Fruit fly (Drosophila melanogaster) whole organism, adult: Measurements from ENCODE around the gene Lcp65Aa.

Experiments used
- CG11617 ChIP-seq: fragments of 200-800 bp; sonication (Bioruptor generic); optimal IDR thresholded peaks from 2 replicates; lab custom pipeline; 2017; ENCODE audit warnings: mild to moderate bottlenecking, missing biosample characterization, missing genetic modification reagents, missing genetic modification characterization
- CG12768 ChIP-seq: fragments of 200-800 bp; sonication (Bioruptor generic); optimal IDR thresholded peaks from 2 replicates; lab custom pipeline; 2017; ENCODE audit warnings: missing biosample characterization, missing genetic modification characterization, mild to moderate bottlenecking, moderate library complexity, missing genetic modification reagents
- CG14711 ChIP-seq: fragments of 200-800 bp; sonication (Bioruptor generic); optimal IDR thresholded peaks from 2 replicates; lab custom pipeline; 2018; ENCODE audit warnings: missing biosample characterization, mild to moderate bottlenecking, missing genetic modification characterization, moderate library complexity
- CG1620 ChIP-seq: fragments of 200-800 bp; sonication (Bioruptor generic); optimal IDR thresholded peaks from 2 replicates; lab custom pipeline; 2016; ENCODE audit warnings: missing biosample characterization, missing genetic modification characterization
- CG33017 ChIP-seq: fragments of 200-800 bp; sonication (Bioruptor generic); optimal IDR thresholded peaks from 2 replicates; lab custom pipeline; 2018; ENCODE audit warnings: missing biosample characterization, mild to moderate bottlenecking, missing genetic modification characterization, moderate library complexity
- CG5204 ChIP-seq: fragments of 200-800 bp; sonication (Bioruptor generic); optimal IDR thresholded peaks from 2 replicates; lab custom pipeline; 2016; ENCODE audit warnings: missing biosample characterization, missing genetic modification characterization
- CG7045 ChIP-seq: fragments of 200-800 bp; sonication (Bioruptor generic); optimal IDR thresholded peaks from 2 replicates; lab custom pipeline; 2017; ENCODE audit warnings: missing biosample characterization, mild to moderate bottlenecking, missing genetic modification characterization
- CG7101 ChIP-seq: fragments of 200-800 bp; sonication (Bioruptor generic); optimal IDR thresholded peaks from 2 replicates; lab custom pipeline; 2018; ENCODE audit warnings: missing biosample characterization, mild to moderate bottlenecking, missing genetic modification characterization, moderate library complexity
- Clk ChIP-seq: fragments of 200-800 bp; sonication (Bioruptor generic); optimal IDR thresholded peaks from 2 replicates; lab custom pipeline; 2017; ENCODE audit warnings: missing biosample characterization, missing genetic modification characterization
- Crg-1 ChIP-seq: fragments of 200-800 bp; sonication (Bioruptor generic); optimal IDR thresholded peaks from 2 replicates; lab custom pipeline; 2016; ENCODE audit warnings: missing biosample characterization, missing genetic modification characterization
- Hr96 ChIP-seq: fragments of 200-800 bp; sonication (Bioruptor generic); optimal IDR thresholded peaks from 2 replicates; lab custom pipeline; 2016; ENCODE audit warnings: missing biosample characterization, missing genetic modification characterization
- Mnt ChIP-seq: fragments of 200-800 bp; sonication (Bioruptor generic); optimal IDR thresholded peaks from 2 replicates; lab custom pipeline; 2016; ENCODE audit warnings: missing biosample characterization, mild to moderate bottlenecking, missing genetic modification characterization
- bab1 ChIP-seq: fragments of 200-800 bp; sonication (Bioruptor generic); optimal IDR thresholded peaks from 3 replicates; lab custom pipeline; 2019; ENCODE audit warnings: missing biosample characterization, mild to moderate bottlenecking, missing genetic modification characterization, moderate library complexity
- cic ChIP-seq: fragments of 200-800 bp; sonication (Bioruptor generic); optimal IDR thresholded peaks from 2 replicates; lab custom pipeline; 2017; ENCODE audit warnings: missing biosample characterization, mild to moderate bottlenecking, missing genetic modification characterization, moderate library complexity
- cnc ChIP-seq, 2 experiments: fragments of >200 bp; optimal IDR thresholded peaks; 2 replicates each; lab custom pipeline; 2017
- kay ChIP-seq: fragments of 200-800 bp; sonication (Bioruptor generic); peaks from one replicate; lab custom pipeline; 2016; ENCODE audit warnings: missing biosample characterization, missing genetic modification characterization, borderline replicate concordance
- ovo ChIP-seq: fragments of 200-800 bp; sonication (Bioruptor generic); optimal IDR thresholded peaks from 2 replicates; lab custom pipeline; 2016; ENCODE audit warnings: missing biosample characterization, missing genetic modification characterization
- pad ChIP-seq: fragments of 200-800 bp; sonication (Bioruptor generic); optimal IDR thresholded peaks from 3 replicates; lab custom pipeline; 2017; ENCODE audit warnings: missing biosample characterization, missing genetic modification characterization, mild to moderate bottlenecking, moderate library complexity, missing genetic modification reagents
- tj ChIP-seq: fragments of 200-800 bp; sonication (Bioruptor generic); optimal IDR thresholded peaks from 3 replicates; lab custom pipeline; 2017; ENCODE audit warnings: missing biosample characterization, mild to moderate bottlenecking, missing genetic modification characterization, moderate library complexity
- toe ChIP-seq: fragments of 200-800 bp; sonication (Bioruptor generic); optimal IDR thresholded peaks from 2 replicates; lab custom pipeline; 2016; ENCODE audit warnings: missing biosample characterization, missing genetic modification characterization

The Lcp65Aa gene

DNA sequence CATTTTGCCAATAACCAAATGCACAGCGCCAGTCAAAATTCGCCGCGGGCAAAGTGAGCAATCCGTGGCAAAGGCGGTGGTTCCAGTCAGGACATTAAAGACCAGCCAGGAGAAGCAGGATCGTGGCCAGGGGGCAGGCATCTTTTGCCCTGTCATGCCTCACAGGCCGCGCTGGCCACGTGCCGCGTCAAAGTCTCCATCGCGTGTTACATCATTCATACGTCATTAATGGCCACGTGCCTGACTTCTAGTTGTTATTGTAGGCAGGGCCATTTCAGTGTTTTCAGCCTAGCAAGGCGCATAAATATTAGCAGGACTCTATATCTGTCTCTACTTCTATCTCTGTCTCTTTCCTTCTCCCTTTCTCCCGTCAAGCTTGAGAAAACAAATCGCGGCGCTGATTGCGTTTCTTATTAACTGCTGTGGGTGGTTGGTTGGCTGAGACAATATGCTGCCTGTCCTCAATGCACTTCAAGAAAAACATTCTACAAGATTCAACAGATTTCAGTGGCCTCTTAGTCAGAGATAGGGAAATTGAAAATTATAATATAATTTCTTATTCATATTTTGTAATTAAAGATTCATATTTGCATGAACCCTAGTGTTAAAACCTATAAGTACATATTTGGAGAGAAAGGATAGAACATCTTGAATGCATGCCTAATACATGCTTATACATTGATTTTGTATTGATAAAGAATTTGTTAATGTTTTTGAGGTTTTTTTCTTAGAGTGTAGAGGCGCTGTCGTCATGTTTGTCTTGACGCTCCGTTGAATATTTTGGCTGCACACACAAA lies 42.6 kb upstream of the Lcp65Aa start:
- TF ChIP-seq Clk (GFP tag; lab: Kevin White, UChicago), result no peak
- TF ChIP-seq cnc (optimal IDR thresholded peaks at IDR 0.05; lab: Kevin White, UChicago), result no peak
- no peak for TF ChIP-seq CG7101 (tag; lab: Kevin White, UChicago)
- no peak for TF ChIP-seq Hr96 (GFP tag; lab: Kevin White, UChicago)
- no peak for TF ChIP-seq CG33017 (tag; lab: Kevin White, UChicago)
- no peak for TF ChIP-seq toe (GFP tag; lab: Kevin White, UChicago)
- TF ChIP-seq CG7045 (GFP tag; lab: Kevin White, UChicago), result no peak

DNA sequence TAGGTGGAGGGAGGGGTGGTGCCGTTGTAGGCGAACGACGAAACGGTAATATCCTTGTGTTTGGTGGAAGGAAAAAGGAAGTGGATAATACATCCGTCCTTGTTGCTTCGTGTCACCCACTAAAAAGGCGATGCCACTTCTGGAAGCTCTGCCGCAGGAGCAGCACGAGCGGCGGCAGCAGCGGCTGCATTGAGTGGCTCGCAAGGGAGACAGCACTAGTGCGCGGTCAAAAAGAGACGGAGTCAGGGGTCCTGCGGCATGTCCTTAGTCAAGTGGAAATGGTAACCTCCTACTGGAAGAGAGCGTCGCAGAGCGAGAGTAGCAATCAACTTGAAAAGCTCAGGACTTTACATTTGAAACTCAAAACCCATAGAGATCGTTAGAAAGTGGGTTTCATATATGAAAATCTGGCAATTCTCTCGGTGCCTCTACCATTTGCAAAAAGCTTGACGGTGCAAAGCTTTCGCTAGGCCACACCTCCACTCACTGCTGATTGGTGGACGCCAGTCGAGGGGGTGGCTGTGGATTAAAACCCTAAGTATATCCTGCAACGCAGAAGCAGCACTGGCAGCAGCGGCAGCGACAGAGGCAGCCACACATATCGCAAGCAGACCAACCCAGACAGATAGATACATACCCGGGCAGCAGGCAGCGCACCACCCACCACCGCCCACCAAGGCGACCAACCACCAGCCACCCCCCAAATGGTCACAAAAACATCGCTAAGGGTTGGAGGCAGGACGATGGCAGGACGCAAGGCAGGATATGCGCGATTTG lies 40.2 kb upstream of the Lcp65Aa start:
- TF ChIP-seq cic (GFP tag; lab: Kevin White, UChicago), result no peak
- no peak for TF ChIP-seq Hr96 (GFP tag; lab: Kevin White, UChicago)
- TF ChIP-seq CG12768, result no peak
- TF ChIP-seq ovo (GFP tag; lab: Kevin White, UChicago), result no peak
- TF ChIP-seq CG14711 (tag; lab: Kevin White, UChicago), result no peak
- TF ChIP-seq toe (GFP tag; lab: Kevin White, UChicago), result no peak
- no peak for TF ChIP-seq tj (GFP tag; lab: Kevin White, UChicago)
- TF ChIP-seq Mnt (GFP tag; lab: Kevin White, UChicago), result no peak
- TF ChIP-seq CG1620, result no peak
- TF ChIP-seq bab1 (GFP tag; lab: Kevin White, UChicago), result no peak
- no peak for TF ChIP-seq Clk (GFP tag; lab: Kevin White, UChicago)

DNA sequence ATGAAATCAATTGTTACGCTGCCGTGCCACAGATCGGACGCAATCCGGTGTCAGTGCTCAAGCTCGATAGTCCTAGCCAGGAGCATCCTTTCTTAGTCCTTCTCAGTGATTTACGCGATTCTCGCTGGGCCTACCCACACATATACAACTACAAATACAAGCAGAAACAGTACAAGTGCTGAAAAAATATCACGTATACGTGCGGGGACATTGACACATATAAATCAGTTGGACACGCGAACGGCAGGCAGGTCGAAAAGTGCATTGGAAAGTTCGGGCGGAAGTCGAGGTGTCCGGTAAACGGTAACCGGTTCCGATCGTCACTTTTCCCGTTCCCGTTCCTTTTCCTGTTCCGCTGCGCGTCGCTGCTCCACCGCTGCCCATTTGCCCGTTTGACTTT lies 39.6 kb upstream of the Lcp65Aa start:
- no peak for TF ChIP-seq CG1620

DNA sequence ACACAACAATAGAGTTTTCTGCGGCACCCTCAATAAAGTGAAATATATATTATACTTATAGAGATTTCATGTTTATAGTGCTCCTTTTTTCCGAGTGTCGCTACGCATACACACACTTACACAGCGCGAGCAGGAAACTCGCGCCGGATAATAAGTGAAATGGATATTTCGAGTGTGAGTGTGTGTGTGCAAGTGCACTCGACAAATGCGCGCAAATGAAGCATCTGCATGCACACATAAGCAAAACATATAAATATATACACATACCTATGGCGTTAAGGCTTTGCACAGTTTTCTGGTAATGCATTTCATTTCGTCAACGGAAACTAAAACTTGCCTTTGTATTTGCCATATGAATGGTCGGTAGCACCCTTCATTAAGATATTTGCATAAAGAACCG lies 35.6 kb upstream of the Lcp65Aa start:
- TF ChIP-seq CG12768, result no peak
- TF ChIP-seq tj (GFP tag; lab: Kevin White, UChicago), result no peak
- no peak for TF ChIP-seq pad (GFP tag; lab: Kevin White, UChicago)
- no peak for TF ChIP-seq CG7101 (tag; lab: Kevin White, UChicago)
- no peak for TF ChIP-seq Mnt (GFP tag; lab: Kevin White, UChicago)
- TF ChIP-seq CG5204 (GFP tag; lab: Kevin White, UChicago), result no peak
- TF ChIP-seq Hr96 (GFP tag; lab: Kevin White, UChicago), result no peak
- no peak for TF ChIP-seq CG33017 (tag; lab: Kevin White, UChicago)
- TF ChIP-seq CG1620, result no peak

DNA sequence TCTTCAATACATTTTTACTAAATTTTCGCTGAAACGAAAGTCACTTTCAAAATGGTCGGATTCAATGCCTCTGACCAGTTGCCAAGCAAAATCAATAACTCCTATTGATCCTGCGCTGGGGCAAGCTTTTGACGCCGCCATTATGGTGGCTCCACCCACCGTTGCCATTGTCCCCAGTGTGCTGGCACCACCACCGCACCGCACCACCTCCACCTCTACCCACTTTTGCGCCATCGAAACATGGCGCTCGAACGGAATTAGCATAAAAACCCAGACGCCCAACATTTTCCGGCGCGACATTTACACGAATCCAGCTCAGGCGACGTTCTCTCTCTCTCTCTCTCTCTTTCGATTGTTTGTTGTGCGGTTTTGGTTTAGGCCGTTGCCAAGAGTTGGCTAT lies 34.2 kb upstream of the Lcp65Aa start:
- no peak for TF ChIP-seq kay (GFP tag; lab: Kevin White, UChicago)
- no peak for TF ChIP-seq CG14711 (tag; lab: Kevin White, UChicago)
- TF ChIP-seq CG12768, result no peak
- no peak for TF ChIP-seq toe (GFP tag; lab: Kevin White, UChicago)
- TF ChIP-seq Clk (GFP tag; lab: Kevin White, UChicago), result no peak
- no peak for TF ChIP-seq CG7045 (GFP tag; lab: Kevin White, UChicago)
- no peak for TF ChIP-seq Crg-1 (GFP tag; lab: Kevin White, UChicago)
- no peak for TF ChIP-seq bab1 (GFP tag; lab: Kevin White, UChicago)
- TF ChIP-seq Hr96 (GFP tag; lab: Kevin White, UChicago), result no peak
- no peak for TF ChIP-seq ovo (GFP tag; lab: Kevin White, UChicago)
- no peak for TF ChIP-seq pad (GFP tag; lab: Kevin White, UChicago)

DNA sequence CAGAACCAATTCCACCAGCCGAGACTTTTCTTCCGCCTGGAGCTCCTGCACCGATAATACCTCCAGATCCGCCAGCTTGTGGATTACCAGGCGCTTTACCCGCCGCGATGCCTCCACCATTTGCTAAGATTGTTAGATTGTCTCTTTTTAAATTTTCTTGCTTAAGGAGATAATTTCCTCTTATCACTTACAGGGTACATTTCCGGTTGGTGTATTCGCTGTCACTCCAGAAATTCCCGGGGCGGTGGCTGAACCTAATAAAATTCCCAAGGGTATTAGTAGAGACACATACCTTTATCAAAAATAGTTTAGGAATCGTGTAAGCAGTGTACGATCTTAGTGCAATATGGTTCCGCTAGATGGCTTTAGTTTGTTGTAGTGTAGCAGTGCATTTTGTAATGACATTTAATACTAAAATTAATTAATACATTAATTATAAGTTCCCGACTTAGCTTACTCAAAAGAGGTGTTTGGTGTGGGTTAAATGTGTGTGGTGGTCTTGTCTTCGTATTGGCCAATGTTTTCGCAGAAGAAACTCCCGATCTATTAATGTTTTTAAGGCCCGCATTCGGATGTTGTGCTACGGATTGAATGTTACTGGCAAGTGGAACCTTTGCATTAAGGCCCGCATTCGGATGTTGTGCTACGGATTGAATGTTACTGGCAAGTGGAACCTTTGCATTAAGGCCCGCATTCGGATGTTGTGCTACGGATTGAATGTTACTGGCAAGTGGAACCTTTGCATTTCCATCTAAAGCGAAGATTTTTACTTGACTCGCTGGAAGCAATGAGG lies 26.3 kb upstream of the Lcp65Aa start:
- TF ChIP-seq CG7101 (tag; lab: Kevin White, UChicago) (no peak), CG7045 (GFP tag; lab: Kevin White, UChicago) (peak; percentile 20), CG11617 (no peak), toe (GFP tag; lab: Kevin White, UChicago) (peak; percentile 12), Hr96 (GFP tag; lab: Kevin White, UChicago) (peak; percentile 47)

DNA sequence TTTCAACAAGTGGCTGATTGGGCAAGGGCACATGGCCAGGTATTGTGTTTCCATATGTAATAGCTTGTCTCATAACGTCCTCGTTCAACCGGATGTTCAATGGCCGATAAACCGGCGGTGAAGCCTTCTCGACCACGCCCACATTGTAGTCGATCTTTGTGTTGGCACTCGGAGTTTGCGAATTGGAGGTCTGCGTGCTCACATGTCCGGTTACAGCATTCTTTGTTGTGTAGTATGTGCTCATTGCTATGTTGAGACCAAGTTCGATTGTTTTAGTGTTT lies 25.8 kb upstream of the Lcp65Aa start:
- no peak for TF ChIP-seq CG12768
- no peak for TF ChIP-seq bab1 (GFP tag; lab: Kevin White, UChicago)
- no peak for TF ChIP-seq CG5204 (GFP tag; lab: Kevin White, UChicago)
- TF ChIP-seq Clk (GFP tag; lab: Kevin White, UChicago), result no peak
- TF ChIP-seq ovo (GFP tag; lab: Kevin White, UChicago), result no peak
- TF ChIP-seq CG1620, result no peak
- TF ChIP-seq CG7045 (GFP tag; lab: Kevin White, UChicago), result no peak
- no peak for TF ChIP-seq kay (GFP tag; lab: Kevin White, UChicago)
- TF ChIP-seq toe (GFP tag; lab: Kevin White, UChicago), result no peak
